Worm (Caenorhabditis elegans) whole organism, late embryonic: ENCODE results near the gene F14F9.6.

Source experiments
- C38D4.7 ChIP-seq: fragments of 200-800 bp; sonication (Bioruptor generic); optimal IDR thresholded peaks from 2 replicates; lab custom pipeline; 2018; ENCODE audit warnings: mild to moderate bottlenecking, missing genetic modification characterization, moderate library complexity, missing compliant biosample characterization
- F13H6.1 ChIP-seq: sonication (generic microtip); optimal IDR thresholded peaks from 2 replicates; lab custom pipeline; 2016; ENCODE audit warnings: missing genetic modification characterization, missing compliant biosample characterization
- K02D7.2 ChIP-seq: sonication (generic microtip); optimal IDR thresholded peaks from 2 replicates; lab custom pipeline; 2017; ENCODE audit warnings: mild to moderate bottlenecking, missing genetic modification characterization, missing compliant biosample characterization
- T23F11.4 ChIP-seq: fragments of 200-800 bp; sonication (Bioruptor generic); optimal IDR thresholded peaks from 2 replicates; lab custom pipeline; 2018; ENCODE audit warnings: mild to moderate bottlenecking, missing genetic modification characterization, missing compliant biosample characterization
- Y22D7AL.16 ChIP-seq: sonication (generic microtip); optimal IDR thresholded peaks from 2 replicates; lab custom pipeline; 2016; ENCODE audit warnings: missing genetic modification characterization, missing compliant biosample characterization
- ahr-1 ChIP-seq: sonication (generic microtip); optimal IDR thresholded peaks from 2 replicates; lab custom pipeline; 2016; ENCODE audit warnings: missing genetic modification characterization, missing compliant biosample characterization
- ama-1 ChIP-seq: fragments of 150-350 bp; optimal IDR thresholded peaks from 2 replicates; lab custom pipeline; 2014
- ceh-19 ChIP-seq: fragments of 200-800 bp; sonication (Bioruptor generic); optimal IDR thresholded peaks from 2 replicates; lab custom pipeline; 2018; ENCODE audit warnings: mild to moderate bottlenecking, missing genetic modification characterization, missing compliant biosample characterization
- ceh-2 ChIP-seq: sonication (generic microtip); optimal IDR thresholded peaks from 2 replicates; lab custom pipeline; 2016; ENCODE audit warnings: missing genotype, missing genetic modification characterization, missing compliant biosample characterization
- ceh-22 ChIP-seq: sonication (generic microtip); optimal IDR thresholded peaks from 2 replicates; lab custom pipeline; 2017; ENCODE audit warnings: missing biosample characterization, missing genetic modification characterization
- ceh-30 ChIP-seq: fragments of 150-350 bp; optimal IDR thresholded peaks from 2 replicates; lab custom pipeline; 2014; ENCODE audit warnings: missing biosample characterization, missing genetic modification characterization
- ceh-31 ChIP-seq: sonication (generic microtip); optimal IDR thresholded peaks from 2 replicates; lab custom pipeline; 2016; ENCODE audit warnings: missing genetic modification characterization, missing compliant biosample characterization
- ceh-34 ChIP-seq: sonication (generic microtip); optimal IDR thresholded peaks from 2 replicates; lab custom pipeline; 2016; ENCODE audit warnings: mild to moderate bottlenecking, missing genetic modification characterization, missing compliant biosample characterization
- ceh-45 ChIP-seq: fragments of 200-800 bp; sonication (Bioruptor generic); IDR thresholded peaks from 2 replicates; pipeline ENCODE4 v1.3.6; 2022; ENCODE audit warnings: missing genetic modification reagents, missing genetic modification characterization, missing compliant biosample characterization
- ceh-6 ChIP-seq: fragments of 200-800 bp; sonication (Bioruptor generic); optimal IDR thresholded peaks from 2 replicates; lab custom pipeline; 2018; ENCODE audit warnings: mild to moderate bottlenecking, missing genetic modification characterization, missing compliant biosample characterization
- ceh-9 ChIP-seq: sonication (generic microtip); optimal IDR thresholded peaks from 2 replicates; lab custom pipeline; 2016; ENCODE audit warnings: mild to moderate bottlenecking, missing genetic modification characterization, inconsistent platforms, missing compliant biosample characterization
- che-1 ChIP-seq: sonication (generic microtip); optimal IDR thresholded peaks from 2 replicates; lab custom pipeline; 2016; ENCODE audit warnings: mild to moderate bottlenecking, missing genetic modification characterization, missing compliant biosample characterization
- dve-1 ChIP-seq: sonication (generic microtip); optimal IDR thresholded peaks from 2 replicates; lab custom pipeline; 2017; ENCODE audit warnings: antibody characterized with exemption, mild to moderate bottlenecking, missing genetic modification characterization, missing compliant biosample characterization
- elt-4 ChIP-seq: sonication (generic microtip); optimal IDR thresholded peaks from 2 replicates; lab custom pipeline; 2016; ENCODE audit warnings: missing genetic modification characterization, missing compliant biosample characterization
- eyg-1 ChIP-seq: sonication (generic microtip); optimal IDR thresholded peaks from 2 replicates; lab custom pipeline; 2016; ENCODE audit warnings: missing genotype, missing genetic modification characterization, missing compliant biosample characterization
- fax-1 ChIP-seq: sonication (generic microtip); optimal IDR thresholded peaks from 2 replicates; lab custom pipeline; 2016; ENCODE audit warnings: missing genotype, missing genetic modification characterization, missing compliant biosample characterization
- fkh-10 ChIP-seq: fragments of 150-350 bp; optimal IDR thresholded peaks from 2 replicates; lab custom pipeline; 2014; ENCODE audit warnings: missing biosample characterization, missing genetic modification reagents, missing genetic modification characterization
- hlh-13 ChIP-seq: fragments of 200-800 bp; sonication (Bioruptor generic); optimal IDR thresholded peaks from 2 replicates; lab custom pipeline; 2018; ENCODE audit warnings: mild to moderate bottlenecking, missing genetic modification characterization, missing compliant biosample characterization
- hlh-15 ChIP-seq: sonication (generic microtip); optimal IDR thresholded peaks from 2 replicates; lab custom pipeline; 2016; ENCODE audit warnings: missing genetic modification characterization, missing compliant biosample characterization
- hlh-6 ChIP-seq: sonication (generic microtip); optimal IDR thresholded peaks from 2 replicates; lab custom pipeline; 2016; ENCODE audit warnings: missing genotype, missing genetic modification characterization, missing compliant biosample characterization
- hlh-8 ChIP-seq: sonication (generic microtip); optimal IDR thresholded peaks from 2 replicates; lab custom pipeline; 2016; ENCODE audit warnings: missing genotype, missing genetic modification characterization, missing compliant biosample characterization
- lin-11 ChIP-seq: fragments of 200-800 bp; sonication (Bioruptor generic); optimal IDR thresholded peaks from 2 replicates; lab custom pipeline; 2018; ENCODE audit warnings: mild to moderate bottlenecking, missing genetic modification characterization, missing compliant biosample characterization
- nfya-1 ChIP-seq: sonication (generic microtip); optimal IDR thresholded peaks from 2 replicates; lab custom pipeline; 2017; ENCODE audit warnings: missing genetic modification characterization, mild to moderate bottlenecking, missing compliant biosample characterization, antibody characterized with exemption, moderate library complexity
- nhr-11 ChIP-seq: fragments of 150-350 bp; optimal IDR thresholded peaks from 2 replicates; lab custom pipeline; 2014; ENCODE audit warnings: missing biosample characterization, missing genetic modification characterization
- npax-4 ChIP-seq: sonication (generic microtip); optimal IDR thresholded peaks from 2 replicates; lab custom pipeline; 2016; ENCODE audit warnings: missing genetic modification characterization, missing compliant biosample characterization
- pag-3 ChIP-seq: sonication (generic microtip); optimal IDR thresholded peaks from 2 replicates; lab custom pipeline; 2016; ENCODE audit warnings: missing compliant biosample characterization, missing genetic modification characterization, borderline replicate concordance
- pat-9 ChIP-seq: fragments of 200-800 bp; sonication (Bioruptor generic); optimal IDR thresholded peaks from 2 replicates; lab custom pipeline; 2018; ENCODE audit warnings: mild to moderate bottlenecking, missing genetic modification characterization, moderate library complexity, missing compliant biosample characterization
- pha-2 ChIP-seq: sonication (generic microtip); optimal IDR thresholded peaks from 2 replicates; lab custom pipeline; 2017; ENCODE audit warnings: mild to moderate bottlenecking, missing genetic modification characterization, missing compliant biosample characterization
- pha-4 ChIP-seq: fragments of 150-350 bp; optimal IDR thresholded peaks from 2 replicates; lab custom pipeline; 2018; ENCODE audit warnings: missing biosample characterization, missing genetic modification reagents, missing genetic modification characterization
- pqm-1 ChIP-seq: sonication (generic microtip); optimal IDR thresholded peaks from 2 replicates; lab custom pipeline; 2016; ENCODE audit warnings: missing genetic modification characterization, missing compliant biosample characterization
- pros-1 ChIP-seq: fragments of 150-350 bp; optimal IDR thresholded peaks from 2 replicates; lab custom pipeline; 2014; ENCODE audit warnings: missing biosample characterization, missing genetic modification reagents, missing genetic modification characterization
- sdc-2 ChIP-seq: sonication (generic microtip); optimal IDR thresholded peaks from 2 replicates; lab custom pipeline; 2016; ENCODE audit warnings: missing genotype, missing genetic modification characterization, missing compliant biosample characterization
- sox-4 ChIP-seq: sonication (generic microtip); optimal IDR thresholded peaks from 2 replicates; lab custom pipeline; 2017; ENCODE audit warnings: mild to moderate bottlenecking, missing genetic modification characterization, inconsistent platforms, missing compliant biosample characterization
- syd-9 ChIP-seq: sonication (generic microtip); optimal IDR thresholded peaks from 2 replicates; lab custom pipeline; 2016; ENCODE audit warnings: mild to moderate bottlenecking, missing genetic modification characterization, moderate library complexity, missing compliant biosample characterization
- tbx-2 ChIP-seq: sonication (generic microtip); optimal IDR thresholded peaks from 2 replicates; lab custom pipeline; 2016; ENCODE audit warnings: missing genetic modification characterization, missing compliant biosample characterization
- ttx-3 ChIP-seq: sonication (generic microtip); optimal IDR thresholded peaks from 2 replicates; lab custom pipeline; 2016; ENCODE audit warnings: missing genetic modification reagents, missing genetic modification characterization, missing compliant biosample characterization
- unc-42 ChIP-seq: sonication (generic microtip); optimal IDR thresholded peaks from 2 replicates; lab custom pipeline; 2016; ENCODE audit warnings: missing genotype, missing genetic modification characterization, missing compliant biosample characterization
- unc-86 ChIP-seq: sonication (generic microtip); optimal IDR thresholded peaks from 2 replicates; lab custom pipeline; 2016; ENCODE audit warnings: missing genetic modification characterization, missing compliant biosample characterization
- zip-5 ChIP-seq: sonication (generic microtip); optimal IDR thresholded peaks from 2 replicates; lab custom pipeline; 2016; ENCODE audit warnings: missing genetic modification characterization, missing compliant biosample characterization
- ztf-16 ChIP-seq: sonication (generic microtip); optimal IDR thresholded peaks from 2 replicates; lab custom pipeline; 2017; ENCODE audit warnings: missing genetic modification characterization, missing compliant biosample characterization

F14F9.6 gene

ce11 chrV:5107816-5108215 lies 38.5 kb downstream of the F14F9.6 start, which contains the start of gene srab-3:
TSS of gene srab-3 (minus strand) at chrV:5107916.
- TF ChIP-seq fkh-10, result no peak

DNA sequence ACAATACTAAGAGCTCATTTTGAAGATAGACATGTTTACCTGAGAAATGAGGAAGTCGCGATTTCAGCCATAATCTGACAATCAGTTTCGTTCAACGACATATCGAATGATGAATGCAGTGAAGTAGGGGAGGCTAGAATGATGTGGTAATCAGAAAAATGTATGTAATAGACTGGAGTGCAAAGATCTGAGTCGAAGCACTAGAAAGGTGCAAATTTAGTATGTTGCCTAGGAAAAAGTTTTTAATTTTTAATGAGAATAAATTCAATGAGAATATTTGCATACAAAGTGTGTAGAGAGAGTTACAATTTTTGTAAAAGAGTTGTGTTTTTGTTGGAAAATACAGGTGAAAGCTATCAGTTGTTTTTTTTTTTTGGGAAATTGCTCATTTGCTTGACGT lies 41.4 kb downstream of the F14F9.6 start, which contains the start of gene srab-2:
TSS of gene srab-2 (minus strand) at position 101 of the 400 bp plus-strand sequence.
- TF ChIP-seq ztf-16 (tag; lab: Kevin White, UChicago), result no peak
- TF ChIP-seq pha-4 (tag; lab: Kevin White, UChicago), result no peak
- no peak for TF ChIP-seq ceh-9 (tag; lab: Kevin White, UChicago)
- TF ChIP-seq fkh-10, result no peak
- no peak for TF ChIP-seq ceh-34 (tag; lab: Kevin White, UChicago)
- TF ChIP-seq hlh-15 (tag; lab: Kevin White, UChicago), result no peak
- no peak for TF ChIP-seq Y22D7AL.16 (tag; lab: Kevin White, UChicago)
- TF ChIP-seq che-1 (tag; lab: Kevin White, UChicago), result no peak
- no peak for TF ChIP-seq hlh-6 (tag; lab: Kevin White, UChicago)
- TF ChIP-seq K02D7.2 (tag; lab: Kevin White, UChicago), result no peak
- no peak for TF ChIP-seq elt-4 (tag; lab: Kevin White, UChicago)
- no peak for TF ChIP-seq nhr-11
- no peak for TF ChIP-seq unc-86 (tag; lab: Kevin White, UChicago)

- TF ChIP-seq pat-9 (tag; lab: Kevin White, UChicago) (no peak), zip-5 (tag; lab: Kevin White, UChicago) (no peak), dve-1 (no peak), ceh-22 (no peak), hlh-6 (tag; lab: Kevin White, UChicago) (no peak), nfya-1 (no peak), K02D7.2 (tag; lab: Kevin White, UChicago) (no peak), sdc-2 (tag; lab: Kevin White, UChicago) (no peak), ceh-2 (tag; lab: Kevin White, UChicago) (no peak), pag-3 (no peak), syd-9 (tag; lab: Kevin White, UChicago) (no peak), eyg-1 (tag; lab: Kevin White, UChicago) (no peak), pqm-1 (no peak), pros-1 (tag; lab: Kevin White, UChicago) (no peak), ama-1 (lab: Kevin White, UChicago) (no peak), elt-4 (tag; lab: Kevin White, UChicago) (no peak), ahr-1 (tag; lab: Kevin White, UChicago) (no peak), ceh-45 (no peak)
- TF ChIP-seq, all 69 proteins: peak for 0
Measured at ce11 chrV:5102017-5102416, 44.3 kb downstream of the F14F9.6 start, which contains the start of gene srab-1. TSS of gene srab-1 (minus strand) at chrV:5102117.

DNA sequence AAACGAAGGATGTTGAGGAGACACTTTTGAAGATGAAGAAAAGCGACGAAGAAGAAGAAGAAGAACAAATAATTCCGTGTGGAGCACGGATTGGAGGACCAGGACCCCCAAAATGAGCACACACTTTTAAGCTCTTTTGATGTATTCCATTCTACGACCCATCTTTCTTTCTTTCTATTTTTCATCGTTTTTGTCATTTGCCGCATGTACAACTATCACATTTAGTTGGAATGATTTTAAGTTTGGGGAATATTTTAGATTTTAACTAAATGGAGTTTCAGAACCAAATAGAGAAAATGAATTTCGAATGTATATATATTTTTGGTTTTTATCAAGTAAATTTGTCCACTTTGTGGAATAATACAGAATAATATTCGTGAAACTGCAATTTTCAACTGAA lies 47.4 kb downstream of the F14F9.6 start, which contains the start of gene unc-46:
TSS of gene unc-46 (minus strand) at position 101 of the 400 bp plus-strand sequence.
- TF ChIP-seq pha-2 (no peak), ceh-19 (GFP tag; lab: Kevin White, UChicago) (no peak), hlh-13 (GFP tag; lab: Kevin White, UChicago) (no peak), zip-5 (tag; lab: Kevin White, UChicago) (no peak), ceh-6 (GFP tag; lab: Kevin White, UChicago) (no peak), npax-4 (tag; lab: Kevin White, UChicago) (no peak), unc-42 (tag; lab: Kevin White, UChicago) (no peak)

ce11 chrV:5097035-5097434 lies 49.3 kb downstream of the F14F9.6 start, which contains the start of gene C04F5.2:
TSS of gene C04F5.2 (minus strand) at chrV:5097135.
- TF ChIP-seq hlh-8 (no peak), hlh-15 (tag; lab: Kevin White, UChicago) (no peak), tbx-2 (tag; lab: Kevin White, UChicago) (no peak), ceh-22 (no peak), ceh-30 (tag; lab: Kevin White, UChicago) (no peak), ceh-31 (tag; lab: Kevin White, UChicago) (no peak), sox-4 (tag; lab: Kevin White, UChicago) (no peak), pat-9 (tag; lab: Kevin White, UChicago) (no peak), C38D4.7 (GFP tag; lab: Kevin White, UChicago) (no peak), fax-1 (no peak), pha-2 (no peak), nhr-11 (no peak), F13H6.1 (tag; lab: Kevin White, UChicago) (no peak), T23F11.4 (no peak), ceh-9 (tag; lab: Kevin White, UChicago) (no peak), unc-42 (tag; lab: Kevin White, UChicago) (no peak), lin-11 (no peak), ttx-3 (tag; lab: Kevin White, UChicago) (no peak), nfya-1 (no peak), ceh-19 (GFP tag; lab: Kevin White, UChicago) (no peak)
- TF ChIP-seq, all 69 proteins: peak for 0
